Fruit fly (Drosophila melanogaster) whole organism, embryonic: Measurements from ENCODE around the gene slow.

Experiments
- Antp ChIP-seq: fragments of 200-800 bp; sonication (Bioruptor generic); optimal IDR thresholded peaks from 3 replicates; lab custom pipeline; 2016; ENCODE audit warnings: missing biosample characterization, missing genetic modification characterization
- Bdp1 ChIP-seq: fragments of 200-800 bp; sonication (Bioruptor generic); optimal IDR thresholded peaks from 3 replicates; lab custom pipeline; 2016; ENCODE audit warnings: missing biosample characterization, missing genetic modification characterization
- CG12219 ChIP-seq: fragments of 200-800 bp; sonication (Bioruptor generic); optimal IDR thresholded peaks from 3 replicates; lab custom pipeline; 2018; ENCODE audit warnings: missing biosample characterization, mild to moderate bottlenecking, missing genetic modification characterization
- CG12391 ChIP-seq: fragments of 200-800 bp; sonication (Bioruptor generic); optimal IDR thresholded peaks from 3 replicates; lab custom pipeline; 2018; ENCODE audit warnings: missing biosample characterization, mild to moderate bottlenecking, missing genetic modification characterization, moderate library complexity
- CG15011 ChIP-seq: fragments of 200-800 bp; sonication (Bioruptor generic); optimal IDR thresholded peaks from 3 replicates; lab custom pipeline; 2018; ENCODE audit warnings: missing biosample characterization, mild to moderate bottlenecking, missing genetic modification characterization
- CG15073 ChIP-seq: fragments of 200-800 bp; sonication (Bioruptor generic); optimal IDR thresholded peaks from 2 replicates; lab custom pipeline; 2016; ENCODE audit warnings: missing biosample characterization, missing genetic modification characterization
- CG1602 ChIP-seq: fragments of 200-800 bp; sonication (Bioruptor generic); optimal IDR thresholded peaks from 3 replicates; lab custom pipeline; 2016; ENCODE audit warnings: missing biosample characterization, missing genetic modification characterization
- CG16863 ChIP-seq: fragments of 200-800 bp; sonication (Bioruptor generic); optimal IDR thresholded peaks from 3 replicates; lab custom pipeline; 2016; ENCODE audit warnings: missing biosample characterization, missing genetic modification characterization
- CG2202 ChIP-seq: fragments of 200-800 bp; sonication (Bioruptor generic); optimal IDR thresholded peaks from 2 replicates; lab custom pipeline; 2018; ENCODE audit warnings: missing biosample characterization, mild to moderate bottlenecking, missing genetic modification characterization
- CG3065 ChIP-seq: fragments of 200-800 bp; sonication (Bioruptor generic); optimal IDR thresholded peaks from 2 replicates; lab custom pipeline; 2016; ENCODE audit warnings: missing biosample characterization, missing genetic modification characterization
- CG4424 ChIP-seq: fragments of 200-800 bp; sonication (Bioruptor generic); optimal IDR thresholded peaks from 3 replicates; lab custom pipeline; 2016; ENCODE audit warnings: missing biosample characterization, missing genetic modification characterization
- CG5953 ChIP-seq: fragments of 200-800 bp; sonication (Bioruptor generic); IDR thresholded peaks from 2 replicates; pipeline ENCODE4 v1.3.6; 2022; ENCODE audit warnings: missing biosample characterization, missing genetic modification characterization
- CG6272 ChIP-seq: fragments of 200-800 bp; sonication (Bioruptor generic); IDR thresholded peaks from 2 replicates; pipeline ENCODE4 v1.3.6; 2022; ENCODE audit warnings: missing biosample characterization, missing genetic modification characterization
- CG7271 ChIP-seq: fragments of 200-800 bp; sonication (Bioruptor generic); optimal IDR thresholded peaks from 2 replicates; lab custom pipeline; 2018; ENCODE audit warnings: missing biosample characterization, mild to moderate bottlenecking, missing genetic modification characterization, moderate library complexity
- CG7987 ChIP-seq: fragments of 200-800 bp; sonication (Bioruptor generic); optimal IDR thresholded peaks from 2 replicates; lab custom pipeline; 2018; ENCODE audit warnings: missing biosample characterization, mild to moderate bottlenecking, missing genetic modification characterization, moderate library complexity
- CG8290 ChIP-seq, 3 experiments: fragments of 200-800 bp; sonication (Bioruptor generic); optimal IDR thresholded peaks; 2 replicates each; lab custom pipeline; 2016 to 2019; ENCODE audit warnings: missing biosample characterization in 3 of 3, missing genetic modification characterization in 3 of 3, mild to moderate bottlenecking in 2 of 3, moderate library complexity in 1 of 3
- Dad ChIP-seq: fragments of 200-800 bp; sonication (Bioruptor generic); optimal IDR thresholded peaks from 3 replicates; lab custom pipeline; 2016; ENCODE audit warnings: missing biosample characterization, missing genetic modification characterization
- Dbx ChIP-seq: fragments of 200-800 bp; sonication (Bioruptor generic); IDR thresholded peaks from 3 replicates; pipeline ENCODE4 v1.3.6; 2022; ENCODE audit warnings: missing biosample characterization, missing genetic modification characterization
- Drgx ChIP-seq: fragments of 200-800 bp; sonication (Bioruptor generic); IDR thresholded peaks from 2 replicates; pipeline ENCODE4 v1.3.6; 2022; ENCODE audit warnings: missing biosample characterization, missing genetic modification characterization
- Ets65A ChIP-seq: fragments of 200-800 bp; sonication (Bioruptor generic); peaks from one replicate; lab custom pipeline; 2016; ENCODE audit warnings: missing biosample characterization, missing genetic modification characterization
- Fer2 ChIP-seq: fragments of 200-800 bp; sonication (Bioruptor generic); optimal IDR thresholded peaks from 2 replicates; lab custom pipeline; 2018; ENCODE audit warnings: missing biosample characterization, mild to moderate bottlenecking, missing genetic modification characterization, moderate library complexity
- H15 ChIP-seq: fragments of 200-800 bp; sonication (Bioruptor generic); IDR thresholded peaks from 3 replicates; pipeline ENCODE4 v1.3.6; 2022; ENCODE audit warnings: missing biosample characterization, missing genetic modification characterization
- Hr3 ChIP-seq: fragments of 200-800 bp; sonication (Bioruptor generic); optimal IDR thresholded peaks from 3 replicates; lab custom pipeline; 2016; ENCODE audit warnings: missing biosample characterization, missing genetic modification characterization
- Hr51 ChIP-seq, 2 experiments: fragments of 200-800 bp; sonication (Bioruptor generic); optimal IDR thresholded peaks; 2 replicates in 1 of 2; 3 replicates in 1 of 2; lab custom pipeline; 2016 to 2018; ENCODE audit warnings: missing biosample characterization in 2 of 2, missing genetic modification characterization in 2 of 2, mild to moderate bottlenecking in 1 of 2, moderate library complexity in 1 of 2
- Hsf ChIP-seq: fragments of 200-800 bp; sonication (Bioruptor generic); optimal IDR thresholded peaks from 3 replicates; lab custom pipeline; 2016; ENCODE audit warnings: missing biosample characterization, missing genetic modification characterization
- Mad ChIP-seq: fragments of 200-800 bp; sonication (Bioruptor generic); optimal IDR thresholded peaks from 2 replicates; lab custom pipeline; 2016; ENCODE audit warnings: missing biosample characterization, missing genetic modification characterization
- Max ChIP-seq: fragments of 200-800 bp; sonication (Bioruptor generic); optimal IDR thresholded peaks from 2 replicates; lab custom pipeline; 2016; ENCODE audit warnings: missing biosample characterization, mild to moderate bottlenecking, missing genetic modification characterization
- Med ChIP-seq: fragments of 200-800 bp; sonication (Bioruptor generic); peaks from one replicate; lab custom pipeline; 2016; ENCODE audit warnings: missing biosample characterization, missing genetic modification characterization, mild to moderate bottlenecking, inconsistent platforms, moderate library complexity
- Myb ChIP-seq: fragments of 200-800 bp; sonication (Bioruptor generic); optimal IDR thresholded peaks from 2 replicates; lab custom pipeline; 2016; ENCODE audit warnings: missing biosample characterization, missing genetic modification characterization
- Nf-YA ChIP-seq: fragments of 200-800 bp; sonication (Bioruptor generic); IDR thresholded peaks from 2 replicates; pipeline ENCODE4 v1.3.6; 2022; ENCODE audit warnings: missing biosample characterization, missing genetic modification characterization
- Nf-YB ChIP-seq: fragments of 200-800 bp; sonication (Bioruptor generic); optimal IDR thresholded peaks from 3 replicates; lab custom pipeline; 2019; ENCODE audit warnings: missing biosample characterization, mild to moderate bottlenecking, missing genetic modification characterization, moderate library complexity
- Rx ChIP-seq: fragments of 200-800 bp; sonication (Bioruptor generic); IDR thresholded peaks from 2 replicates; pipeline ENCODE4 v1.3.6; 2022; ENCODE audit warnings: missing biosample characterization, missing genetic modification characterization
- Xbp1 ChIP-seq: fragments of 200-800 bp; sonication (Bioruptor generic); optimal IDR thresholded peaks from 3 replicates; lab custom pipeline; 2016; ENCODE audit warnings: missing biosample characterization, mild to moderate bottlenecking, missing genetic modification characterization
- ase ChIP-seq: fragments of 200-800 bp; sonication (Bioruptor generic); IDR thresholded peaks from 3 replicates; pipeline ENCODE4 v1.3.6; 2022; ENCODE audit warnings: missing biosample characterization, missing genetic modification characterization
- bsh ChIP-seq, 2 experiments: fragments of 200-800 bp; sonication (Bioruptor generic); optimal IDR thresholded peaks; 2 replicates each; lab custom pipeline; 2017 to 2018; ENCODE audit warnings: mild to moderate bottlenecking in 2 of 2, missing biosample characterization in 2 of 2, missing genetic modification characterization in 2 of 2, moderate library complexity in 1 of 2
- ci ChIP-seq: fragments of 200-800 bp; sonication (Bioruptor generic); IDR thresholded peaks from 3 replicates; pipeline ENCODE4 v1.3.6; 2022; ENCODE audit warnings: missing biosample characterization, missing genetic modification characterization
- ems ChIP-seq: fragments of 200-800 bp; sonication (Bioruptor generic); optimal IDR thresholded peaks from 3 replicates; lab custom pipeline; 2016; ENCODE audit warnings: missing biosample characterization, missing genetic modification characterization
- eve ChIP-seq, 2 experiments: fragments of >200 bp; optimal IDR thresholded peaks; 2 replicates each; lab custom pipeline; 2017; ENCODE audit warnings: missing biosample characterization in 2 of 2, missing genetic modification characterization in 2 of 2
- fru ChIP-seq: fragments of >200 bp; optimal IDR thresholded peaks from 2 replicates; lab custom pipeline; 2017
- grn ChIP-seq: fragments of 200-800 bp; sonication (Bioruptor generic); optimal IDR thresholded peaks from 3 replicates; lab custom pipeline; 2017; ENCODE audit warnings: missing biosample characterization, missing genetic modification characterization
- kah ChIP-seq: fragments of 200-800 bp; sonication (Bioruptor generic); optimal IDR thresholded peaks from 2 replicates; lab custom pipeline; 2018; ENCODE audit warnings: missing biosample characterization, mild to moderate bottlenecking, missing genetic modification characterization
- pum ChIP-seq: fragments of 200-800 bp; sonication (Bioruptor generic); optimal IDR thresholded peaks from 2 replicates; lab custom pipeline; 2016; ENCODE audit warnings: missing biosample characterization, missing genetic modification characterization
- row ChIP-seq: fragments of 200-800 bp; sonication (Bioruptor generic); IDR thresholded peaks from 3 replicates; pipeline ENCODE4 v1.3.6; 2022; ENCODE audit warnings: missing biosample characterization, missing genetic modification characterization
- run ChIP-seq: fragments of 200-800 bp; sonication (Bioruptor generic); optimal IDR thresholded peaks from 3 replicates; lab custom pipeline; 2018; ENCODE audit warnings: missing biosample characterization, mild to moderate bottlenecking, missing genetic modification characterization
- slou ChIP-seq: fragments of 200-800 bp; sonication (Bioruptor generic); optimal IDR thresholded peaks from 3 replicates; lab custom pipeline; 2016; ENCODE audit warnings: missing biosample characterization, missing genetic modification characterization
- stc ChIP-seq: fragments of 200-800 bp; sonication (Bioruptor generic); IDR thresholded peaks from 2 replicates; pipeline ENCODE4 v1.3.6; 2022; ENCODE audit warnings: missing biosample characterization, missing genetic modification characterization
- tgo ChIP-seq: fragments of 200-800 bp; sonication (Bioruptor generic); IDR thresholded peaks from 3 replicates; pipeline ENCODE4 v1.3.6; 2022; ENCODE audit warnings: missing biosample characterization, missing genetic modification characterization
- zen ChIP-seq: fragments of 200-800 bp; sonication (Bioruptor generic); optimal IDR thresholded peaks from 3 replicates; lab custom pipeline; 2018; ENCODE audit warnings: missing biosample characterization, mild to moderate bottlenecking, missing genetic modification characterization, moderate library complexity
- zf30C ChIP-seq: fragments of 200-800 bp; sonication (Bioruptor generic); optimal IDR thresholded peaks from 3 replicates; lab custom pipeline; 2018; ENCODE audit warnings: missing biosample characterization, mild to moderate bottlenecking, missing genetic modification characterization
- zfh2 ChIP-seq: fragments of 200-800 bp; sonication (Bioruptor generic); optimal IDR thresholded peaks from 2 replicates; lab custom pipeline; 2016; ENCODE audit warnings: missing biosample characterization, missing genetic modification characterization

slow gene

DNA sequence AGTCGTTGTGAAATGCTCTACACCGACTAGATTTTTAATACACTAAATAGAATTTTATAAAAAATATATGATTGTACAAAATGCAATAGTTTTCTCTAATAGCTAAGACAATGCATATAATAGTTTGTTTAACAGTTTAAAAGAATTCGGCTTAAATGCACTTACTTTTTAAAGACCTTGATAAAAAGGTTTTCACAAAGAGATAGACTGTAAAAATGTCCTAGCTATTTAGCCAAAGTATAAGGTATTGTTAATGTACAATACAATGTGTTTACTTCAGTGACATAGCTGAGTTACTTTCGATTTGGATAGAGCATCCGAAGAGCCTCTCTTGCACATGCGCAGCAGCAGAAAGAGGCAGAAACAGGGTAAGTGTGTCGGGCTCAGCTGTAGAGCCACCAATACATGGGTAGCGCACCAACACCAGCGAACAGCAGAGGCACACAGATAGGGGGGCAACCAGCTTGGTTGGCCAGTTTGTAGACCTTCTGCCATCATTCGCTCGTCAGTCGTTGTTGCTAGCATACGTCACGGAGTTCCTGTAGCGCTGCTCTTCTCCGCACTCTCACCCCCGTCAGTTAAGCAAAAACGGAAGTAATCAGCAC lies 22.5 kb downstream of the slow start, which contains the start of gene TP53INP (continued):
- TF ChIP-seq Bdp1 = peak; percentile 21
- peak; percentile 59 for TF ChIP-seq Fer2
- peak; percentile 40 for TF ChIP-seq Mad (GFP tag; lab: Kevin White, UChicago)
- peak; percentile 75 for TF ChIP-seq CG16863 (GFP tag; lab: Kevin White, UChicago)
- TF ChIP-seq CG5953 = no peak
- peak; percentile 86 to 87 for TF ChIP-seq bsh (GFP tag; optimal IDR thresholded peaks at IDR 0.05; lab: Kevin White, UChicago)
- TF ChIP-seq row = peak; percentile 93
- peak; percentile 56; the same call in 1 of the 3 replicates for TF ChIP-seq Dbx (GFP tag; lab: Robert Waterston, UW)
- peak; percentile 64 for TF ChIP-seq kah
- peak; percentile 76 for TF ChIP-seq zen (tag; lab: Kevin White, UChicago)
- TF ChIP-seq H15 (GFP tag; lab: Robert Waterston, UW) = peak; percentile 66; the same call in 1 of the 3 replicates
- TF ChIP-seq CG15073 (GFP tag; lab: Kevin White, UChicago) = peak; percentile 53
- TF ChIP-seq CG2202 (tag; lab: Kevin White, UChicago) = peak; percentile 76
- peak; percentile 62 for TF ChIP-seq CG7271
- peak; percentile 68 for TF ChIP-seq Dad (GFP tag; lab: Kevin White, UChicago)
- peak; percentile 90 for TF ChIP-seq Max (GFP tag; lab: Kevin White, UChicago)
- TF ChIP-seq zfh2 (GFP tag; lab: Kevin White, UChicago) = peak; percentile 63
- TF ChIP-seq CG8290 (GFP tag; optimal IDR thresholded peaks at IDR 0.05; lab: Kevin White, UChicago) = peak; percentile 65
- peak; percentile 24 to 64 for TF ChIP-seq CG8290 (tag; optimal IDR thresholded peaks at IDR 0.05; lab: Kevin White, UChicago)
- peak; percentile 74 for TF ChIP-seq tgo (GFP tag; lab: Robert Waterston, UW)
- 0 out of 2 replicates have a peak, but pooled peaks have one; percentile 20 for TF ChIP-seq CG6272 (GFP tag; lab: Robert Waterston, UW)
- TF ChIP-seq CG12391 (tag; lab: Kevin White, UChicago) = peak; percentile 93
- peak; percentile 73 for TF ChIP-seq slou

DNA sequence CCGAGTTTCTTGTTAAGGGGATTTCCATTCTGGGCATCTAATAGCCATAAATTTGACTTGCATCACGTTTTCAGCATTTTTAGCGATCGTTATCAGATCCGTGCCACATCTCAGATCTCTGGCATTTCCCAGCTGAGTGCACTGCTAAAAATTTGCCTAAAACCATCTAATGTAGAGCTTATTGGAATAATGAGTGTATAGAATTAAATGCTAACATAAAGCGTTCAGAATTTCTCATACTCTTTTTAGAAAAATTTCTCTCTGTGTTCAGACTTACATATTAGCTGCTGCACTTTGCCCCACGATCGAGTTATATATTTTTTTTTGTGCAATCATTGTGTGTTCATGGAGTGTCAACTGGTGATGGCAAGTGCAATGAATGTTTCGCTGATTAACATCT lies 23.5 kb downstream of the slow start:
- TF ChIP-seq stc (GFP tag; lab: Robert Waterston, UW) (peak; percentile 8; the same call in 1 of the 2 replicates), ase (GFP tag; lab: Robert Waterston, UW) (0 out of 3 replicates have a peak, but pooled peaks have one; percentile 9), CG12219 (GFP tag; lab: Kevin White, UChicago) (no peak), CG4424 (GFP tag; lab: Kevin White, UChicago) (peak; percentile 6), Antp (GFP tag; lab: Kevin White, UChicago) (no peak), CG3065 (GFP tag; lab: Kevin White, UChicago) (no peak), Hsf (GFP tag; lab: Kevin White, UChicago) (no peak), run (no peak), Xbp1 (GFP tag; lab: Kevin White, UChicago) (peak; percentile 10), Ets65A (peak; percentile 70), zf30C (peak; percentile 26), Rx (0 out of 2 replicates have a peak, but pooled peaks have one; percentile 9), eve (GFP tag; optimal IDR thresholded peaks at IDR 0.05; lab: Kevin White, UChicago) (peak in 1 of 2 experiments; percentile 5), CG15011 (GFP tag; lab: Kevin White, UChicago) (no peak), Myb (GFP tag; lab: Kevin White, UChicago) (no peak), grn (GFP tag; lab: Kevin White, UChicago) (peak; percentile 42), Nf-YB (GFP tag; lab: Kevin White, UChicago) (no peak), Nf-YA (GFP tag; lab: Robert Waterston, UW) (no peak), Dad (GFP tag; lab: Kevin White, UChicago) (no peak), ci (0 out of 3 replicates have a peak, but pooled peaks have one; percentile 21), CG7987 (GFP tag; lab: Kevin White, UChicago) (no peak), Med (GFP tag; lab: Kevin White, UChicago) (peak; percentile 12), fru (lab: Kevin White, UChicago) (no peak), Drgx (GFP tag; lab: Robert Waterston, UW) (peak; percentile 52), pum (GFP tag; lab: Kevin White, UChicago) (peak; percentile 3), ems (GFP tag; lab: Kevin White, UChicago) (no peak), CG1602 (GFP tag; lab: Kevin White, UChicago) (no peak), CG12391 (tag; lab: Kevin White, UChicago) (peak; percentile 12), Hr3 (no peak), Hr51 (GFP tag; optimal IDR thresholded peaks at IDR 0.05; lab: Kevin White, UChicago) (no peak), row (peak; percentile 34; the same call in 1 of the 3 replicates)
